Fruit fly (Drosophila melanogaster) whole organism, larva: ENCODE results near the gene CG32295.

Experiments
- noc ChIP-seq: fragments of 200-800 bp; sonication (Bioruptor generic); optimal IDR thresholded peaks from 3 replicates; lab custom pipeline; 2019; ENCODE audit warnings: missing biosample characterization, mild to moderate bottlenecking, missing genetic modification characterization, moderate library complexity

Gene CG32295

DNA sequence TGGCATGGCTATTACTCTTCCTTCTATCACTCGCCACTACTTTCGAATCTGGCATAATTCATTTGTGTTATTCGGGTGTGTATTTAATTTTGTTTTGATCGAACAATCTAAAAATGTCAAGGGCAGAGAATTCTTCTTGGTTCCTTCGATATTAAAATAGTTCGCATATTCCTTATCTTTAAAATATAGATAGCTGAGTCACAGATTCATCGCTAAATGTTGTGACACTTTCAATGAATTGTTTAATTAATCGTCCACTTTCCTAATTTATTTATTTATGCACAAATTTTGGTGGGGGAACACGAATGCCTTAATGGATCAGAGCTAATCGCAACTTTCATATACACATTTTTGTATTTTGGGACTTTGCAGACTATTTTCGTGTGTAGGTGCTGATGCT lies at the start of gene CG32295:
Gene CG32295 (minus strand): TSS at position 101 of the 400 bp plus-strand sequence.
- no peak for TF ChIP-seq noc

DNA sequence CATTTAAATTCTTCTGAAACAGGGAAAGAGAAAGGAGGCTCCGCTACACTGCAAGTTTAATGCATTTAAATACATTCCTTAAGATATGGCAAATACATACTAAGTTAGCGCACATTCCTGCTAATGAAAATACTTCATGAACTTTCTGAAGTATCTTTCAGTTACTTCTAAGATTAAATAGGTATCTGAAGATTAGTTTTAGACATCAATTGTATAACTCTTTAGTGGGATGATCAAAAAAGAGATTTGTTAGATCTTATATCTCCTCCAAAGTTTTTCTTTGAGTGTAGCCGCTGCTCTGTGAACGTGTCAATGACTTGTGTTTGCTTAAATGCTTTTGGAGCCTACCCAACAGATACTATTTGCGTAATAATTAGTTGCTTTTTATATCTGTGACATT lies 48.5 kb upstream of the CG32295 start:
- peak; percentile 69 for TF ChIP-seq noc

- TF ChIP-seq noc, result no peak
These were observed 47.9 kb upstream of the CG32295 start for dm6 chr3L:2574716-2575115.

- peak; percentile 86 for TF ChIP-seq noc
These were observed 46.3 kb upstream of the CG32295 start for dm6 chr3L:2572907-2573591.

dm6 chr3L:2571975-2572374 lies 45.2 kb upstream of the CG32295 start:
- peak; percentile 48 for TF ChIP-seq noc

DNA sequence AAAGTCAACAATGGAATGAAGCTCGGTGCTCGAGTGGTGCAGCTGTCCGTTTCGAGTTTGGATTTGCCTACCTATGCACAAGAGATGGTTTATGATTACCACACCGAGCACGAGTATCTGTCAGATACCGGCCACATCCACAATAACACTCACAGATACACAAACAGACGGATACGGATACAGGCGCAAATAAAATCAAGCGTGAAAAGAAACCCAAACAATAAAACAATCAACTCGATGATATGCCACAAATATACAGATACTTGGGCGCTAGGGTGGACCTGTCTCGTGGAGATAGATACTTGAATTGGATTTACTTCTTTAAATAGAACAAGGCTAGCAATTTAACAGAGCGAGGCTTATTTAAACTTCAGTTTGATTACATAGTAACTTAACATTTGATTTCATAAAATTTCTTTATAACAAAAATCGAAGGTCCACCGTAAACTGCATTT lies 43.5 kb upstream of the CG32295 start:
- TF ChIP-seq noc, result peak; percentile 20

DNA sequence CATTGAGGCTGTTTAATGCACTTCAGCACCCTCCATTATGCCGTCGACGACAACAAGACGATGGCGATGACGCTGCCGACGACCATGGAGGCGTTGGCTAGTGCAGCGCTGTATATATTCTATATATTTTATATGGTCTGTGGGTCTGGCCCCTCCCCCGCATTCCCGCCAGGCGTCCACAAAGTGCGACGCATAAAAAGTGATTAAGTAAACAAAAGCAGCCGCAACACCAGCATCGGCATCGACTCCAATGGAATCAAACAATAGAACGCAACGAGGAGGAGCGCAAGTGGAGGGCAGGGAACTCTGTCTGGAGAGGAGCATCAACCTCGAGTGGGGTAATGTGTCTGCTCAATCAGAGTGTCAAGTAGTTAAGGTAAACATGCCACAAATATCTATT lies 41.5 kb upstream of the CG32295 start:
- no peak for TF ChIP-seq noc

DNA sequence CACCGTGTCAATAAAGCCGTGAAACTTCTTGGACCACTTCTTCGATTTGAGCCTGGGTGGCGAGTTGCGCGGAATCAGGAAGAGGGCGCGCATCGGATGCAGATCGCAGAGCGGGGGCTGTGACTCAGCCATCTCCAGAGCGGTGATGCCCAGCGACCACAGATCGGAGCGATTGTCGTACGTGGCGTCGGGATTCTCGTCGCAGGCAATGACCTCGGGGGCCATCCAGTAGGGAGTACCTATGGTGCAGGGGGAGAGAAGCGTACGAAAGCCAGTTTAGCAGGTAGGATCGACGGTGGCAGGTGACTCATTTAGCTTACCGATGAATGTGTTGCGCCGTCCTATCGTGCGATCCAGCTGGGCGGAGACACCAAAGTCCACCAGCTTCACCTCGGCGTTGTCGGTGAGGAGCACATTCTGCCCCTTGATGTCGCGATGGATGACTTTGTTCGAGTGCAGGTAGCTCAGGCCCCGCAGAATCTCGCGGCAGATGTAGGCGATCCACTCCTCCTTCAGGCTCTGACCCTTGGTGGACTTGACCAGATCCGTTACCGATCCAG lies 40.4 kb upstream of the CG32295 start:
- no peak for TF ChIP-seq noc

- TF ChIP-seq noc, result no peak
These were observed 39.3 kb upstream of the CG32295 start for dm6 chr3L:2566029-2566428.

DNA sequence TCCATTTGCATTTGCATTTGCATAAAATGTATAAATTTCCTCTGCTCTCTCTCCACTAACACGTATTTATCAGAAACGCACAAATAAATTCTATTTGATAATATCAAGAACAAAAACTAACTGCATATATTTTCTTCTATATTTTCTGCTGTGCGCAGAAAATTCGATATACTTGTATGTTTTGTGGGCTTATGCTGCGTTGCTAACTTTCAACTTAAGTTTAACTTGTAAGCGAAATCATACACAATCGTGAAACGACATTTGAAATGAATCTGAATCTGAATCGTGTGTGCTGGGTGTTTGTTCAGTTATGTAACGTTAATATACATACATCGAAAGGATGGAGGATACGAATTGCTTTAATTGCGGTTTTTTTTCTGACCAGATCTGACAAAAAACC lies 28.9 kb upstream of the CG32295 start:
- no peak for TF ChIP-seq noc

dm6 chr3L:2554118-2554814 lies 27.5 kb upstream of the CG32295 start, which contains the start of gene Spn:
Gene Spn (minus strand): TSS chr3L:2554292.
- no peak for TF ChIP-seq noc

- no peak for TF ChIP-seq noc
These were observed 26.4 kb upstream of the CG32295 start for dm6 chr3L:2552844-2553839.

dm6 chr3L:2552116-2552843 lies 25.5 kb upstream of the CG32295 start:
- no peak for TF ChIP-seq noc

- no peak for TF ChIP-seq noc
These were observed 24.4 kb upstream of the CG32295 start for dm6 chr3L:2551137-2551676.

- TF ChIP-seq noc, result no peak
These were observed 22.2 kb upstream of the CG32295 start for dm6 chr3L:2548932-2549331.

DNA sequence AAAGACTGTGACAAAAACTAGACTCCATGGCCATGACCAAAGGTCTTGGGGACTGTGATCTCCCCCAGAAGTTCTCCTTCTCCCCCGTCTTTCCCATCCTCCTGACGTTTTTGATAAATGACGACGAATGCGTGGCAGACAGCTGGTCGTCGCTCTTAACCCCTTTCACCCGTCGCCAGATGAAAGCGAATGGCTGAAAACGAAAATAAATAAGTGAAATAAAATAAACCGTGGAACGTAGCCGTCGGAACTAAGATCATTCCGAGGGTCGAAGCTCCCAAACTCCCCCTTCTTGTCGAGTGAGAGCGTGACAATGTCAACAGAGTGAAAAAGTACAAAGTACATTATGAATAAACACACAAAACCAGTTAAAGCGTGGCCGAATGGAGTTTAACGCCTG lies 19.1 kb upstream of the CG32295 start:
- no peak for TF ChIP-seq noc
